Fruit fly (Drosophila melanogaster) whole organism, embryonic: ENCODE results near the gene Rack1.

Experiments
- Bdp1 ChIP-seq: fragments of 200-800 bp; sonication (Bioruptor generic); optimal IDR thresholded peaks from 3 replicates; lab custom pipeline; 2016; ENCODE audit warnings: missing biosample characterization, missing genetic modification characterization
- Blimp-1 ChIP-seq: fragments of 200-800 bp; sonication (Bioruptor generic); optimal IDR thresholded peaks from 3 replicates; lab custom pipeline; 2018; ENCODE audit warnings: missing biosample characterization, missing genetic modification characterization, mild to moderate bottlenecking, moderate library complexity, missing genetic modification reagents
- CG10321 ChIP-seq: fragments of 200-800 bp; sonication (Bioruptor generic); IDR thresholded peaks from 2 replicates; pipeline ENCODE4 v1.3.6; 2022; ENCODE audit warnings: missing biosample characterization, missing genetic modification characterization
- CG10979 ChIP-seq: fragments of 200-800 bp; sonication (Bioruptor generic); optimal IDR thresholded peaks from 2 replicates; lab custom pipeline; 2018; ENCODE audit warnings: missing biosample characterization, mild to moderate bottlenecking, missing genetic modification characterization, moderate library complexity
- CG15011 ChIP-seq: fragments of 200-800 bp; sonication (Bioruptor generic); optimal IDR thresholded peaks from 3 replicates; lab custom pipeline; 2018; ENCODE audit warnings: missing biosample characterization, mild to moderate bottlenecking, missing genetic modification characterization
- CG15696 ChIP-seq: fragments of 200-800 bp; sonication (Bioruptor generic); optimal IDR thresholded peaks from 2 replicates; lab custom pipeline; 2019; ENCODE audit warnings: missing biosample characterization, mild to moderate bottlenecking, missing genetic modification characterization, moderate library complexity
- CG17186 ChIP-seq: fragments of 200-800 bp; sonication (Bioruptor generic); optimal IDR thresholded peaks from 3 replicates; lab custom pipeline; 2017; ENCODE audit warnings: missing biosample characterization, missing genetic modification reagents, missing genetic modification characterization
- CG17385 ChIP-seq: fragments of 200-800 bp; sonication (Bioruptor generic); optimal IDR thresholded peaks from 3 replicates; lab custom pipeline; 2018; ENCODE audit warnings: missing biosample characterization, mild to moderate bottlenecking, missing genetic modification characterization
- CG17568 ChIP-seq: fragments of 200-800 bp; sonication (Bioruptor generic); optimal IDR thresholded peaks from 2 replicates; lab custom pipeline; 2018; ENCODE audit warnings: missing biosample characterization, mild to moderate bottlenecking, missing genetic modification characterization, moderate library complexity
- CG17612 ChIP-seq: fragments of 200-800 bp; sonication (Bioruptor generic); IDR thresholded peaks from 2 replicates; pipeline ENCODE4 v1.3.6; 2022; ENCODE audit warnings: missing biosample characterization, missing genetic modification characterization
- CG17912 ChIP-seq: fragments of 200-800 bp; sonication (Bioruptor generic); optimal IDR thresholded peaks from 2 replicates; lab custom pipeline; 2018; ENCODE audit warnings: missing biosample characterization, mild to moderate bottlenecking, missing genetic modification characterization
- CG2712 ChIP-seq: fragments of 200-800 bp; optimal IDR thresholded peaks from 3 replicates; lab custom pipeline; 2019; ENCODE audit warnings: missing biosample characterization, mild to moderate bottlenecking, missing genetic modification characterization, moderate library complexity
- CG3065 ChIP-seq: fragments of 200-800 bp; sonication (Bioruptor generic); optimal IDR thresholded peaks from 2 replicates; lab custom pipeline; 2016; ENCODE audit warnings: missing biosample characterization, missing genetic modification characterization
- CG31441 ChIP-seq: fragments of 200-800 bp; sonication (Bioruptor generic); IDR thresholded peaks from 2 replicates; pipeline ENCODE4 v1.3.6; 2022; ENCODE audit warnings: missing biosample characterization, missing genetic modification characterization
- CG6272 ChIP-seq: fragments of 200-800 bp; sonication (Bioruptor generic); IDR thresholded peaks from 2 replicates; pipeline ENCODE4 v1.3.6; 2022; ENCODE audit warnings: missing biosample characterization, missing genetic modification characterization
- CG6654 ChIP-seq: fragments of 200-800 bp; sonication (Bioruptor generic); optimal IDR thresholded peaks from 2 replicates; lab custom pipeline; 2017; ENCODE audit warnings: missing biosample characterization, mild to moderate bottlenecking, missing genetic modification characterization
- CG8089 ChIP-seq: fragments of 200-800 bp; sonication (Bioruptor generic); optimal IDR thresholded peaks from 3 replicates; lab custom pipeline; 2016; ENCODE audit warnings: missing biosample characterization, missing genetic modification characterization
- CG8924 ChIP-seq: fragments of 200-800 bp; optimal IDR thresholded peaks from 3 replicates; lab custom pipeline; 2019; ENCODE audit warnings: missing biosample characterization, mild to moderate bottlenecking, missing genetic modification characterization, moderate library complexity
- CG9609 ChIP-seq: fragments of 200-800 bp; sonication (Bioruptor generic); optimal IDR thresholded peaks from 3 replicates; lab custom pipeline; 2016; ENCODE audit warnings: missing biosample characterization, missing genetic modification characterization
- CHES-1-like ChIP-seq: fragments of 200-800 bp; sonication (Bioruptor generic); optimal IDR thresholded peaks from 2 replicates; lab custom pipeline; 2016; ENCODE audit warnings: missing biosample characterization, missing genetic modification characterization
- D19A ChIP-seq: fragments of 200-800 bp; optimal IDR thresholded peaks from 3 replicates; lab custom pipeline; 2019; ENCODE audit warnings: missing biosample characterization, mild to moderate bottlenecking, missing genetic modification characterization, moderate library complexity
- Dbx ChIP-seq: fragments of 200-800 bp; sonication (Bioruptor generic); IDR thresholded peaks from 3 replicates; pipeline ENCODE4 v1.3.6; 2022; ENCODE audit warnings: missing biosample characterization, missing genetic modification characterization
- Dref ChIP-seq: fragments of 200-800 bp; sonication (Bioruptor generic); IDR thresholded peaks from 2 replicates; pipeline ENCODE4 v1.3.6; 2022; ENCODE audit warnings: missing biosample characterization, missing genetic modification characterization
- E2f1 ChIP-seq: fragments of 200-800 bp; sonication (Bioruptor generic); IDR thresholded peaks from 2 replicates; pipeline ENCODE4 v1.3.6; 2022; ENCODE audit warnings: missing biosample characterization, missing genetic modification characterization
- Fer3 ChIP-seq: fragments of 200-800 bp; sonication (Bioruptor generic); optimal IDR thresholded peaks from 2 replicates; lab custom pipeline; 2018; ENCODE audit warnings: missing biosample characterization, mild to moderate bottlenecking, missing genetic modification characterization, moderate library complexity
- Gsc ChIP-seq: fragments of 200-800 bp; sonication (Bioruptor generic); IDR thresholded peaks from 2 replicates; pipeline ENCODE4 v1.3.6; 2022; ENCODE audit warnings: missing biosample characterization, missing genetic modification characterization
- Hr78 ChIP-seq, 2 experiments: fragments of 200-800 bp in 1 of 2; fragments of >200 bp in 1 of 2; sonication (Bioruptor generic) in 1 of 2; optimal IDR thresholded peaks; 2 replicates each; lab custom pipeline; 2017 to 2019; ENCODE audit warnings: missing biosample characterization in 2 of 2, missing genetic modification characterization in 2 of 2, mild to moderate bottlenecking in 1 of 2, moderate library complexity in 1 of 2
- NfI ChIP-seq: fragments of 200-800 bp; sonication (Bioruptor generic); optimal IDR thresholded peaks from 3 replicates; lab custom pipeline; 2018; ENCODE audit warnings: missing biosample characterization, mild to moderate bottlenecking, missing genetic modification characterization, moderate library complexity
- Oaz ChIP-seq: fragments of 200-800 bp; sonication (Bioruptor generic); IDR thresholded peaks from 2 replicates; pipeline ENCODE4 v1.3.6; 2022; ENCODE audit warnings: missing biosample characterization, missing genetic modification characterization
- Rfx ChIP-seq: fragments of 200-800 bp; sonication (Bioruptor generic); IDR thresholded peaks from 2 replicates; pipeline ENCODE4 v1.3.6; 2022; ENCODE audit warnings: missing biosample characterization, missing genetic modification characterization
- Usf ChIP-seq: fragments of 200-800 bp; sonication (Bioruptor generic); optimal IDR thresholded peaks from 2 replicates; lab custom pipeline; 2017; ENCODE audit warnings: missing genotype, missing biosample characterization, missing genetic modification characterization
- ac ChIP-seq: fragments of 200-800 bp; sonication (Bioruptor generic); optimal IDR thresholded peaks from 3 replicates; lab custom pipeline; 2017; ENCODE audit warnings: missing biosample characterization, mild to moderate bottlenecking, missing genetic modification characterization
- aop ChIP-seq: fragments of 200-800 bp; sonication (Bioruptor generic); IDR thresholded peaks from 2 replicates; pipeline ENCODE4 v1.3.6; 2022; ENCODE audit warnings: missing biosample characterization, missing genetic modification characterization
- az2 ChIP-seq: fragments of 200-800 bp; sonication (Bioruptor generic); optimal IDR thresholded peaks from 3 replicates; lab custom pipeline; 2016; ENCODE audit warnings: missing biosample characterization, missing genetic modification characterization
- danr ChIP-seq: fragments of 200-800 bp; sonication (Bioruptor generic); IDR thresholded peaks from 2 replicates; pipeline ENCODE4 v1.3.6; 2022; ENCODE audit warnings: missing biosample characterization, missing genetic modification characterization
- ftz-f1 ChIP-seq: fragments of 200-800 bp; sonication (Bioruptor generic); optimal IDR thresholded peaks from 2 replicates; lab custom pipeline; 2016; ENCODE audit warnings: missing biosample characterization, missing genetic modification characterization
- gcm ChIP-seq: fragments of 200-800 bp; sonication (Bioruptor generic); optimal IDR thresholded peaks from 2 replicates; lab custom pipeline; 2019; ENCODE audit warnings: missing biosample characterization, mild to moderate bottlenecking, missing genetic modification characterization, moderate library complexity
- gem ChIP-seq: fragments of 200-800 bp; sonication (Bioruptor generic); optimal IDR thresholded peaks from 2 replicates; lab custom pipeline; 2019; ENCODE audit warnings: missing biosample characterization, mild to moderate bottlenecking, missing genetic modification characterization, moderate library complexity
- gt ChIP-seq: fragments of 200-800 bp; sonication (Bioruptor generic); IDR thresholded peaks from 2 replicates; pipeline ENCODE4 v1.3.6; 2022; ENCODE audit warnings: missing biosample characterization, missing genetic modification characterization
- mam ChIP-seq: fragments of 200-800 bp; sonication (Bioruptor generic); optimal IDR thresholded peaks from 3 replicates; lab custom pipeline; 2016; ENCODE audit warnings: missing biosample characterization, missing genetic modification characterization
- nerfin-1 ChIP-seq: fragments of 200-800 bp; sonication (Bioruptor generic); optimal IDR thresholded peaks from 3 replicates; lab custom pipeline; 2019; ENCODE audit warnings: missing biosample characterization, mild to moderate bottlenecking, missing genetic modification characterization, moderate library complexity
- otp ChIP-seq: fragments of 200-800 bp; sonication (Bioruptor generic); IDR thresholded peaks from 3 replicates; pipeline ENCODE4, ENCODE4 v1.3.6; 2022; ENCODE audit warnings: missing biosample characterization, missing genetic modification characterization
- pho ChIP-seq: fragments of 200-800 bp; sonication (Bioruptor generic); optimal IDR thresholded peaks from 2 replicates; lab custom pipeline; 2016; ENCODE audit warnings: missing biosample characterization, missing genetic modification characterization
- repo ChIP-seq: fragments of 200-800 bp; sonication (Bioruptor generic); optimal IDR thresholded peaks from 2 replicates; lab custom pipeline; 2016; ENCODE audit warnings: missing biosample characterization, missing genetic modification characterization
- sd ChIP-seq: fragments of 200-800 bp; sonication (Bioruptor generic); optimal IDR thresholded peaks from 3 replicates; lab custom pipeline; 2018; ENCODE audit warnings: missing biosample characterization, mild to moderate bottlenecking, missing genetic modification characterization, moderate library complexity
- sens-2 ChIP-seq: fragments of 200-800 bp; sonication (Bioruptor generic); IDR thresholded peaks from 2 replicates; pipeline ENCODE4 v1.3.6; 2022; ENCODE audit warnings: missing biosample characterization, missing genetic modification characterization
- sima ChIP-seq: fragments of 200-800 bp; sonication (Bioruptor generic); optimal IDR thresholded peaks from 2 replicates; lab custom pipeline; 2016; ENCODE audit warnings: missing biosample characterization, missing genetic modification characterization
- so ChIP-seq: fragments of 200-800 bp; sonication (Bioruptor generic); IDR thresholded peaks from 3 replicates; pipeline ENCODE4 v1.3.6; 2022; ENCODE audit warnings: missing biosample characterization, missing genetic modification characterization
- sr ChIP-seq: fragments of 200-800 bp; sonication (Bioruptor generic); IDR thresholded peaks from 3 replicates; pipeline ENCODE4 v1.3.6; 2022; ENCODE audit warnings: missing biosample characterization, missing genetic modification characterization
- ssp ChIP-seq: fragments of 200-800 bp; sonication (Bioruptor generic); IDR thresholded peaks from 2 replicates; pipeline ENCODE4 v1.3.6; 2022; ENCODE audit warnings: missing biosample characterization, missing genetic modification characterization
- vnd ChIP-seq: fragments of 200-800 bp; sonication (Bioruptor generic); IDR thresholded peaks from 3 replicates; pipeline ENCODE4 v1.3.6; 2022; ENCODE audit warnings: missing biosample characterization, missing genetic modification characterization; ENCODE audit not compliant: partially characterized antibody
- zfh2 ChIP-seq: fragments of 200-800 bp; sonication (Bioruptor generic); optimal IDR thresholded peaks from 2 replicates; lab custom pipeline; 2016; ENCODE audit warnings: missing biosample characterization, missing genetic modification characterization

The Rack1 gene

DNA sequence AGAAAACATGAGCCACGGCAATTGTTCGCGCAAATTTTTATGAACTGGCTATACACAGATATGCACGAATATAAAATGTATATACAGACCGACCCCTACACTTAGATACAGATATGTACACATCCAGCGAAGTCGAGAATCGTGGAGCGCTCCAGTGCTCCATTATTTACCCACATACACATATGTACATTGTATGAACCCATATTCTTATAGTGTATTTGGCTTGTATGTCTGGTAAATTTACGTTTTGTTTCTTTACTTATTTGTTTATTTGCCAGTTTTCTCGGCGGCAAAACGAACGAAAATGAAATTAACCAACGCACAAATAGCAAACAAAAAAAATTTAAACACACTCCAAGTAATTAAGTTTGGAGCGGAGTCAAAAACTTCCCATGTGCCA lies 13.8 kb downstream of the Rack1 start (continued):
- no peak for TF ChIP-seq gt (GFP tag; lab: Robert Waterston, UW)
- TF ChIP-seq CG15696 (tag; lab: Kevin White, UChicago), result peak; percentile 73
- no peak for TF ChIP-seq sima (GFP tag; lab: Kevin White, UChicago)
- TF ChIP-seq danr (GFP tag; lab: Robert Waterston, UW), result no peak
- no peak for TF ChIP-seq ssp (GFP tag; lab: Robert Waterston, UW)
- peak; percentile 74 for TF ChIP-seq Blimp-1 (GFP tag; lab: Kevin White, UChicago)
- peak; percentile 30 for TF ChIP-seq CG17385 (GFP tag; lab: Kevin White, UChicago)
- no peak for TF ChIP-seq CG6272
- TF ChIP-seq Rfx (GFP tag; lab: Robert Waterston, UW), result peak; percentile 39; the same call in 1 of the 2 replicates
- TF ChIP-seq sens-2 (GFP tag; lab: Robert Waterston, UW), result no peak; the same call in 1 of the 2 replicates
- no peak for TF ChIP-seq CG10321
- TF ChIP-seq repo (GFP tag; lab: Kevin White, UChicago), result no peak
- peak; percentile 51; the same call in 1 of the 3 replicates for TF ChIP-seq otp (GFP tag; lab: Robert Waterston, UW)
- TF ChIP-seq gcm (GFP tag; lab: Kevin White, UChicago), result no peak
- no peak for TF ChIP-seq ac (GFP tag; lab: Kevin White, UChicago)
- TF ChIP-seq Dref, result no peak
- peak; percentile 19 for TF ChIP-seq NfI (GFP tag; lab: Kevin White, UChicago)
- TF ChIP-seq CG17612 (GFP tag; lab: Robert Waterston, UW), result no peak
- peak; percentile 48 for TF ChIP-seq CG15011
- TF ChIP-seq vnd (GFP tag; lab: Robert Waterston, UW), result no peak
- TF ChIP-seq so (GFP tag; lab: Robert Waterston, UW), result no peak
- TF ChIP-seq Bdp1, result no peak
- TF ChIP-seq CG31441 (GFP tag; lab: Robert Waterston, UW), result no peak
- no peak for TF ChIP-seq CG8089
- no peak for TF ChIP-seq aop (GFP tag; lab: Robert Waterston, UW)
- peak; percentile 34 for TF ChIP-seq pho (GFP tag; lab: Kevin White, UChicago)
- TF ChIP-seq CG17568 (GFP tag; lab: Kevin White, UChicago), result peak; percentile 43
- TF ChIP-seq sd (tag; lab: Kevin White, UChicago), result peak; percentile 37
- TF ChIP-seq CG2712 (tag; lab: Kevin White, UChicago), result peak; percentile 34
- no peak for TF ChIP-seq zfh2
- TF ChIP-seq Fer3 (tag; lab: Kevin White, UChicago), result peak; percentile 71
- no peak for TF ChIP-seq CG9609 (GFP tag; lab: Kevin White, UChicago)
- no peak for TF ChIP-seq CG6654
- no peak for TF ChIP-seq Usf
- no peak for TF ChIP-seq E2f1
- TF ChIP-seq D19A, result peak; percentile 78
- no peak for TF ChIP-seq CG3065 (GFP tag; lab: Kevin White, UChicago)
- TF ChIP-seq ftz-f1, result no peak
- TF ChIP-seq CG17912 (GFP tag; lab: Kevin White, UChicago), result no peak
- no peak for TF ChIP-seq CHES-1-like
- no peak for TF ChIP-seq Hr78 (GFP tag; optimal IDR thresholded peaks at IDR 0.05; lab: Kevin White, UChicago)
- TF ChIP-seq sr (GFP tag; lab: Robert Waterston, UW), result no peak
- TF ChIP-seq gem (tag; lab: Kevin White, UChicago), result no peak
- peak; percentile 1 for TF ChIP-seq mam (GFP tag; lab: Kevin White, UChicago)
- TF ChIP-seq CG10979 (tag; lab: Kevin White, UChicago), result no peak
- TF ChIP-seq az2 (GFP tag; lab: Kevin White, UChicago), result no peak
- peak; percentile 54 for TF ChIP-seq CG8924
- TF ChIP-seq Oaz (GFP tag; lab: Robert Waterston, UW), result no peak
- TF ChIP-seq Dbx (GFP tag; lab: Robert Waterston, UW), result peak; percentile 29; the same call in 1 of the 3 replicates
- peak; percentile 45 for TF ChIP-seq nerfin-1 (tag; lab: Kevin White, UChicago)
- no peak for TF ChIP-seq Gsc
- TF ChIP-seq CG17186, result peak; percentile 26
